Comparison of ENCODE assay signal across 2 worm cellular contexts in the genomic region with DNA sequence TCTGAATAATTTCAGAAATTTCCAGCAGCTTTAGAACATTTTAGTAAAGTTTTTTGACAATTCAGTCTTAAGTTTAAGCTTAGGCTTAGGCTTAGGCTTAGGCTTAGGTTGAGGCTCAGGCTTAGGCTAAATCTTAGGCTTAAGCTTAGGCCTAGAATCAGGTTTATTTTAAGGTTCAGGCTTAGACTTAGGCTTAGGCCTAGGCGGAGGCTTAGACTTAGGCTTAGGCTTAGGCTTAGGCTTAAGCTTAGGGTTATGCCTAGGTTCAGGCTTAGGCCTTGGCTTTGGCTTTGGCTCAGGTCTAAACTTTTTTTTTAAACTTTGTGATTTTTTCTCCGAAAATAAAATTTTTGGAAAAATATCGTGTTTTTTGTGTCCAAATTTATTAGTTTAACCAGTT.
TF ChIP-seq lines count a peak whose summit lies in the region.

No protein-coding gene starts in this region.

TF ChIP-seq in whole organism, early embryonic, 17 proteins besides CTCF, POLR2A, EP300 and RAD21:
- TF ChIP-seq scrt-1 (GFP tag; IDR thresholded peaks at IDR 0.05; lab: Robert Waterston, UW) (no peak), ets-7 (tag; optimal IDR thresholded peaks at IDR 0.05; lab: Kevin White, UChicago) (no peak), ceh-36 (tag; optimal IDR thresholded peaks at IDR 0.05; lab: Kevin White, UChicago) (peak; percentile 53), F13C5.2 (tag; optimal IDR thresholded peaks at IDR 0.05; lab: Kevin White, UChicago) (no peak), tbx-37 (GFP tag; conservative IDR thresholded peaks at IDR 0.05; lab: Robert Waterston, UW) (no peak)

TF ChIP-seq in whole organism, midembryonic, 9 proteins besides CTCF, POLR2A, EP300 and RAD21:
- TF ChIP-seq ztf-23 (GFP tag; IDR thresholded peaks at IDR 0.05; lab: Robert Waterston, UW) (no peak), T22C8.4 (GFP tag; IDR thresholded peaks at IDR 0.05; lab: Robert Waterston, UW) (no peak), ztf-29 (GFP tag; IDR thresholded peaks at IDR 0.05; lab: Robert Waterston, UW) (peak; percentile 52; the same call in 1 of the 2 replicates), cog-1 (tag; optimal IDR thresholded peaks at IDR 0.05; lab: Kevin White, UChicago) (no peak), med-1 (GFP tag; optimal IDR thresholded peaks at IDR 0.05; lab: Kevin White, UChicago; ENCODE audit: insufficient read depth) (no peak)
